Fruit fly (Drosophila melanogaster): ENCODE measurements around the gene Hcf.

DNA sequence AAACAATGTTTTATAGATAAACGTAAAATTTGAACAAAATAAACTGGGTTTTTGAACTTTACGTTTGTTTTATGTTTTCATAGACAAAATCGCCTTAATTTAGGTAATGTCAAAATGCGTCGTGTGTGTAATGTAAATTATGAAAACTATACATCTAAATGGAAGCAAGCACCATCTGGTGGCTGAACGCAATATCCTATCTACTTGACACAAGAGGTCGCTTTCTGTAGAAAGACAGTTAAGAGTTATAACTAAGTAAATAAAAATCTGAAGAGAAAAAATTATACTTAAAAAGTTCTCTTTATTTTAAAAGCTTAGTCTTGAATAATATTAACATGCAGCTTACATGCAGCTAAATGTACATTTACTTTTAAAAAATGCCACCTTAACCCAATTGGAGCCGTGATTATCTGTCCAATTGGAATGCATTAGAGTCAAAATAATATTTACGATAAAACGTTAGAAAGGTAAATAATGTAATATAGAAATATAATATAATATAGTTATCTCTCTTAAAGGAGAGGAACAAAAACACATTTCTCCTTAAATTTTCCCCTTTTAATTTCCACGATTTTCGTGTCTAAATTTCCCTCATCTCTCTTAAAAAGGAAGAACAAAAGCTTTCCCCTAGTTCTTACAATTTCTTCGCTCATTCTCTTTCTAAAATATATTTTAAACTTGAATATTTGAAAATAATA lies 65.0 kb downstream of the Hcf start:
- peak; percentile 34 for TF ChIP-seq CG9948 (tag; optimal IDR thresholded peaks at IDR 0.05)
- TF ChIP-seq CG8159 (tag; optimal IDR thresholded peaks at IDR 0.05) = no peak
- TF ChIP-seq CG10348 (GFP tag; IDR thresholded peaks at IDR 0.05) = no peak
- peak; percentile 77 for TF ChIP-seq Snoo (tag; optimal IDR thresholded peaks at IDR 0.05)
- TF ChIP-seq D1 (tag; optimal IDR thresholded peaks at IDR 0.05) = peak; percentile 81
- TF ChIP-seq CG17806 (tag; optimal IDR thresholded peaks at IDR 0.05) = peak; percentile 37
- peak; percentile 68 for TF ChIP-seq Pif1A (GFP tag; optimal IDR thresholded peaks at IDR 0.05)
